Worm (Caenorhabditis elegans) whole organism, L4/young adult: ENCODE measurements around the gene srg-8.

ENCODE experiments used
- W03F9.2 ChIP-seq: fragments of 150-350 bp; optimal IDR thresholded peaks from 2 replicates; lab custom pipeline; 2014; ENCODE audit warnings: missing biosample characterization, missing genetic modification characterization
- dao-5 ChIP-seq: sonication (generic microtip); optimal IDR thresholded peaks from 2 replicates; lab custom pipeline; 2016; ENCODE audit warnings: missing genotype, missing genetic modification characterization, moderate library complexity, missing compliant biosample characterization
- him-1 ChIP-seq: sonication (generic microtip); optimal IDR thresholded peaks from 2 replicates; lab custom pipeline; 2016; ENCODE audit warnings: missing genotype, missing genetic modification reagents, missing genetic modification characterization, missing compliant biosample characterization

DNA sequence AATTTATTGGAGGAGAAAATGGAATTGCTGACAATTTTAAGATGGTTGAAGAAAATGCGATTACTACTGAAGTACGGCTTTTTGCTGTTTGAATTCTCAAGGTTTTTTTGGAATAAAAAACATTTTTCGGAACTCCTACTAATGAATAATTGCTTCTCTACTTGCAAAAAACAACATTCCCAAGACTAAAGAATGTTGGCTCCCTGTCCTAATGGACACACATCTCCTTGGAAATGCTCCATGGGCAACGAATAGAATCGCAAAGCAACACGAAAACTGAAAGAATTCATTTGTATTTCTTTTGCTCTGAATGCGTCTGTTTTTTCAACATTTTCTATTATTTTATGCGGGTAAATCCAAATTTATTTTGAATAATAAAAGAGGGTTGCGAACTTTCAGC lies 18.2 kb upstream of the srg-8 start, which contains the start of gene C18F10.2:
- TF ChIP-seq dao-5 (no peak), W03F9.2 (tag; lab: Kevin White, UChicago) (no peak), him-1 (tag; lab: Kevin White, UChicago) (no peak)
